Worm (Caenorhabditis elegans): ENCODE results near the gene R07A4.3.

DNA sequence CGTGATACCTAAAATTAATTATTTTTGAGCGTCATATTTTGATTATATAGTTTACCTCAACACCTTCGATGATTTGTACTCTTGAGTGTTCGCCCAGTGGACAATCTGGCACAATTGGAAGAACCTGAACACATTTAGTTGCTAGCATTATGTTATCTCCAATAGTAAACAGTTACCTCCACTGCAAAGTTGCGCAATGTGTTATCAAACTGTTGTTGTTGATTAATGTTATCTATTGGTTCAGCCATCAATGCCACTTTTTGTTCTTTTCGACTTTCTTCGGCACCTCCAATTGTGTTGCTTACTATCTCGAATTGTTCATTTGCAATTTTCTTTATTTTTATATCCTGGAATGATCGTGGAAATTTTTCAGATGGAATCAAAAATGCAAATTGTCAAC, 1.0 kb downstream of the R07A4.3 start:
- no peak for TF ChIP-seq fax-1 (tag; optimal IDR thresholded peaks at IDR 0.05)
- TF ChIP-seq ceh-34 (tag; optimal IDR thresholded peaks at IDR 0.05), result no peak
- TF ChIP-seq ama-1 (optimal IDR thresholded peaks at IDR 0.05), result no peak
- no peak for TF ChIP-seq unc-55 (GFP tag; optimal IDR thresholded peaks at IDR 0.05)
